Worm (Caenorhabditis elegans) whole organism, L1 larva: Measurements from ENCODE around the gene gsnl-1.

ENCODE experiments used
- ceh-82 ChIP-seq, 3 experiments: fragments of 150-350 bp in 1 of 3; sonication (generic microtip) in 2 of 3; optimal IDR thresholded peaks; 2 replicates each; lab custom pipeline; 2014 to 2017; ENCODE audit warnings: missing biosample characterization in 3 of 3, missing genetic modification characterization in 3 of 3
- dpl-1 ChIP-seq, 3 experiments: fragments of 150-350 bp in 2 of 3; sonication (generic microtip) in 1 of 3; optimal IDR thresholded peaks; 2 replicates each; lab custom pipeline; 2014 to 2017; ENCODE audit warnings: missing biosample characterization in 3 of 3, missing genetic modification characterization in 3 of 3, missing genetic modification reagents in 3 of 3
- hlh-17 ChIP-seq: fragments of 200-800 bp; sonication (Bioruptor generic); optimal IDR thresholded peaks from 2 replicates; lab custom pipeline; 2018; ENCODE audit warnings: missing genetic modification characterization, mild to moderate bottlenecking, missing compliant biosample characterization, moderate library complexity, borderline replicate concordance
- lin-39 ChIP-seq: fragments of 150-350 bp; optimal IDR thresholded peaks from 2 replicates; lab custom pipeline; 2014; ENCODE audit warnings: missing biosample characterization, missing genetic modification reagents, missing genetic modification characterization
- skn-1 ChIP-seq: fragments of 150-350 bp; optimal IDR thresholded peaks from 2 replicates; lab custom pipeline; 2014; ENCODE audit warnings: missing biosample characterization, missing genetic modification characterization
- unc-62 ChIP-seq: fragments of 150-350 bp; optimal IDR thresholded peaks from 2 replicates; lab custom pipeline; 2014; ENCODE audit warnings: missing biosample characterization, missing genetic modification reagents, missing genetic modification characterization

- TF ChIP-seq unc-62 (no peak), skn-1 (tag; lab: Kevin White, UChicago) (no peak), lin-39 (no peak), hlh-17 (GFP tag; lab: Kevin White, UChicago) (no peak), dpl-1 (GFP tag; optimal IDR thresholded peaks at IDR 0.05; lab: Kevin White, UChicago) (no peak), ceh-82 (tag; optimal IDR thresholded peaks at IDR 0.05; lab: Kevin White, UChicago) (no peak)
Observed at ce11 chrV:9526470-9526869, 29.6 kb downstream of the gsnl-1 start, which contains the start of gene C50F4.1.
